Fruit fly (Drosophila melanogaster) whole organism, embryonic: ENCODE data around the gene CG12728.
A peak's percentile ranks its signal among the peaks of the same experiment; 100 is the strongest.

Experiments
- C15 ChIP-seq: fragments of 200-800 bp; sonication (Bioruptor generic); IDR thresholded peaks from 3 replicates; pipeline ENCODE4 v1.3.6; 2022; ENCODE audit warnings: missing biosample characterization, missing genetic modification characterization
- CG10431 ChIP-seq: fragments of 200-800 bp; sonication (Bioruptor generic); optimal IDR thresholded peaks from 3 replicates; lab custom pipeline; 2018; ENCODE audit warnings: missing biosample characterization, mild to moderate bottlenecking, missing genetic modification characterization
- CG10543 ChIP-seq: fragments of 200-800 bp; sonication (Bioruptor generic); optimal IDR thresholded peaks from 3 replicates; lab custom pipeline; 2017; ENCODE audit warnings: missing biosample characterization, mild to moderate bottlenecking, missing genetic modification characterization, moderate library complexity
- CG12071 ChIP-seq: fragments of 200-800 bp; sonication (Bioruptor generic); optimal IDR thresholded peaks from 3 replicates; lab custom pipeline; 2018; ENCODE audit warnings: missing biosample characterization, mild to moderate bottlenecking, missing genetic modification characterization
- CG12104 ChIP-seq: fragments of 200-800 bp; sonication (Bioruptor generic); optimal IDR thresholded peaks from 3 replicates; lab custom pipeline; 2016; ENCODE audit warnings: missing biosample characterization, missing genetic modification characterization
- CG12219 ChIP-seq: fragments of 200-800 bp; sonication (Bioruptor generic); optimal IDR thresholded peaks from 3 replicates; lab custom pipeline; 2018; ENCODE audit warnings: missing biosample characterization, mild to moderate bottlenecking, missing genetic modification characterization
- CG12744 ChIP-seq: fragments of 200-800 bp; sonication (Bioruptor generic); optimal IDR thresholded peaks from 2 replicates; lab custom pipeline; 2016; ENCODE audit warnings: missing biosample characterization, missing genetic modification characterization
- CG14014 ChIP-seq: fragments of 200-800 bp; sonication (Bioruptor generic); IDR thresholded peaks from 2 replicates; pipeline ENCODE4 v1.3.6; 2022; ENCODE audit warnings: missing biosample characterization, missing genetic modification characterization
- CG15073 ChIP-seq: fragments of 200-800 bp; sonication (Bioruptor generic); optimal IDR thresholded peaks from 2 replicates; lab custom pipeline; 2016; ENCODE audit warnings: missing biosample characterization, missing genetic modification characterization
- CG16779 ChIP-seq: fragments of 200-800 bp; sonication (Bioruptor generic); IDR thresholded peaks from 2 replicates; pipeline ENCODE4 v1.3.6; 2022; ENCODE audit warnings: missing biosample characterization, missing genetic modification characterization
- CG17361 ChIP-seq: fragments of 200-800 bp; sonication (Bioruptor generic); IDR thresholded peaks from 3 replicates; pipeline ENCODE4 v1.3.6; 2022; ENCODE audit warnings: missing biosample characterization, missing genetic modification characterization
- CG2712 ChIP-seq: fragments of 200-800 bp; optimal IDR thresholded peaks from 3 replicates; lab custom pipeline; 2019; ENCODE audit warnings: missing biosample characterization, mild to moderate bottlenecking, missing genetic modification characterization, moderate library complexity
- CG2889 ChIP-seq: fragments of 200-800 bp; sonication (Bioruptor generic); IDR thresholded peaks from 3 replicates; pipeline ENCODE4 v1.3.6; 2022; ENCODE audit warnings: missing biosample characterization, missing genetic modification characterization
- CG4730 ChIP-seq: fragments of 200-800 bp; sonication (Bioruptor generic); IDR thresholded peaks from 2 replicates; pipeline ENCODE4 v1.3.6; 2022; ENCODE audit warnings: missing biosample characterization, missing genetic modification characterization
- CG5180 ChIP-seq: fragments of 200-800 bp; sonication (Bioruptor generic); optimal IDR thresholded peaks from 3 replicates; lab custom pipeline; 2017; ENCODE audit warnings: missing biosample characterization, missing genetic modification characterization, mild to moderate bottlenecking, moderate library complexity, missing genetic modification reagents
- CG6254 ChIP-seq: fragments of 200-800 bp; sonication (Bioruptor generic); optimal IDR thresholded peaks from 3 replicates; lab custom pipeline; 2017; ENCODE audit warnings: mild to moderate bottlenecking, missing biosample characterization, missing genetic modification reagents, missing genetic modification characterization
- CG6683 ChIP-seq: fragments of 200-800 bp; sonication (Bioruptor generic); optimal IDR thresholded peaks from 2 replicates; lab custom pipeline; 2017; ENCODE audit warnings: missing biosample characterization, mild to moderate bottlenecking, missing genetic modification characterization, missing genetic modification reagents
- CG7963 ChIP-seq: fragments of 200-800 bp; sonication (Bioruptor generic); IDR thresholded peaks from 3 replicates; pipeline ENCODE4 v1.3.6; 2022; ENCODE audit warnings: missing biosample characterization, missing genetic modification characterization; ENCODE audit not compliant: partially characterized antibody
- CG8388 ChIP-seq: fragments of 200-800 bp; sonication (Bioruptor generic); optimal IDR thresholded peaks from 2 replicates; lab custom pipeline; 2019; ENCODE audit warnings: missing biosample characterization, mild to moderate bottlenecking, missing genetic modification characterization, moderate library complexity
- CG8944 ChIP-seq: fragments of 200-800 bp; sonication (Bioruptor generic); optimal IDR thresholded peaks from 3 replicates; lab custom pipeline; 2016; ENCODE audit warnings: missing biosample characterization, missing genetic modification characterization
- CG9797 ChIP-seq: fragments of 200-800 bp; sonication (Bioruptor generic); optimal IDR thresholded peaks from 3 replicates; lab custom pipeline; 2018; ENCODE audit warnings: missing biosample characterization, mild to moderate bottlenecking, missing genetic modification characterization
- CoRest ChIP-seq: fragments of 200-800 bp; sonication (Bioruptor generic); optimal IDR thresholded peaks from 3 replicates; lab custom pipeline; 2018; ENCODE audit warnings: missing biosample characterization, mild to moderate bottlenecking, missing genetic modification characterization, moderate library complexity
- Doc2 ChIP-seq: fragments of 200-800 bp; sonication (Bioruptor generic); IDR thresholded peaks from 2 replicates; pipeline ENCODE4 v1.3.6; 2022; ENCODE audit warnings: missing biosample characterization, missing genetic modification characterization
- H15 ChIP-seq: fragments of 200-800 bp; sonication (Bioruptor generic); IDR thresholded peaks from 3 replicates; pipeline ENCODE4 v1.3.6; 2022; ENCODE audit warnings: missing biosample characterization, missing genetic modification characterization
- HLHmδ ChIP-seq: fragments of 200-800 bp; sonication (Bioruptor generic); optimal IDR thresholded peaks from 2 replicates; lab custom pipeline; 2018; ENCODE audit warnings: missing biosample characterization, mild to moderate bottlenecking, missing genetic modification characterization, moderate library complexity
- Neu2 ChIP-seq: fragments of 200-800 bp; sonication (Bioruptor generic); optimal IDR thresholded peaks from 3 replicates; lab custom pipeline; 2016; ENCODE audit warnings: missing biosample characterization, missing genetic modification characterization, borderline replicate concordance
- Sry-β ChIP-seq: fragments of 200-800 bp; sonication (Bioruptor generic); optimal IDR thresholded peaks from 2 replicates; lab custom pipeline; 2018; ENCODE audit warnings: missing biosample characterization, mild to moderate bottlenecking, missing genetic modification characterization, moderate library complexity
- TFAM ChIP-seq: fragments of 200-800 bp; sonication (Bioruptor generic); optimal IDR thresholded peaks from 2 replicates; lab custom pipeline; 2017; ENCODE audit warnings: missing biosample characterization, missing genetic modification characterization, inconsistent platforms
- Taf1 ChIP-seq: fragments of 200-800 bp; sonication (Bioruptor generic); IDR thresholded peaks from 2 replicates; pipeline ENCODE4 v1.3.6; 2022; ENCODE audit warnings: missing biosample characterization, missing genetic modification characterization
- Trl ChIP-seq, 3 experiments: fragments of >200 bp in 2 of 3; fragments of 200-800 bp in 1 of 3; sonication (Bioruptor generic) in 1 of 3; optimal IDR thresholded peaks; 2 replicates in 1 of 3; 3 replicates in 2 of 3; lab custom pipeline; 2016 to 2017; ENCODE audit warnings: missing biosample characterization in 1 of 3, missing genetic modification characterization in 1 of 3
- crc ChIP-seq: fragments of 200-800 bp; sonication (Bioruptor generic); optimal IDR thresholded peaks from 2 replicates; lab custom pipeline; 2016; ENCODE audit warnings: missing biosample characterization, missing genetic modification characterization
- da ChIP-seq: fragments of 200-800 bp; sonication (Bioruptor generic); optimal IDR thresholded peaks from 2 replicates; lab custom pipeline; 2016; ENCODE audit warnings: missing biosample characterization, missing genetic modification characterization
- exex ChIP-seq: fragments of 200-800 bp; sonication (Bioruptor generic); optimal IDR thresholded peaks from 4 replicates; lab custom pipeline; 2018; ENCODE audit warnings: missing biosample characterization, mild to moderate bottlenecking, missing genetic modification characterization, moderate library complexity
- fd96Cb ChIP-seq: fragments of 200-800 bp; sonication (Bioruptor generic); optimal IDR thresholded peaks from 2 replicates; lab custom pipeline; 2018; ENCODE audit warnings: missing biosample characterization, mild to moderate bottlenecking, missing genetic modification characterization, moderate library complexity
- fru ChIP-seq: fragments of >200 bp; optimal IDR thresholded peaks from 2 replicates; lab custom pipeline; 2017
- gsb ChIP-seq: fragments of 200-800 bp; sonication (Bioruptor generic); IDR thresholded peaks from 2 replicates; pipeline ENCODE4 v1.3.6; 2022; ENCODE audit warnings: missing biosample characterization, missing genetic modification characterization
- nau ChIP-seq: fragments of 200-800 bp; sonication (Bioruptor generic); optimal IDR thresholded peaks from 3 replicates; lab custom pipeline; 2017; ENCODE audit warnings: missing biosample characterization, mild to moderate bottlenecking, missing genetic modification characterization, missing genetic modification reagents
- pan ChIP-seq, 4 experiments: fragments of >200 bp in 3 of 4; fragments of 200-800 bp in 1 of 4; sonication (Bioruptor generic) in 1 of 4; optimal IDR thresholded peaks in 3 of 4; IDR thresholded peaks in 1 of 4; 2 replicates each; pipeline versions ENCODE4 v1.3.6 to Lab custom; 2017 to 2022; ENCODE audit warnings: missing biosample characterization in 2 of 4, missing genetic modification characterization in 2 of 4, mixed read lengths in 1 of 4
- pros ChIP-seq: fragments of 200-800 bp; sonication (Bioruptor generic); optimal IDR thresholded peaks from 3 replicates; lab custom pipeline; 2019; ENCODE audit warnings: missing biosample characterization, mild to moderate bottlenecking, missing genetic modification characterization, moderate library complexity
- repo ChIP-seq: fragments of 200-800 bp; sonication (Bioruptor generic); optimal IDR thresholded peaks from 2 replicates; lab custom pipeline; 2016; ENCODE audit warnings: missing biosample characterization, missing genetic modification characterization
- sim ChIP-seq: fragments of 200-800 bp; sonication (Bioruptor generic); IDR thresholded peaks from 2 replicates; pipeline ENCODE4 v1.3.6; 2022; ENCODE audit warnings: missing biosample characterization, missing genetic modification characterization
- sna ChIP-seq: fragments of 200-800 bp; sonication (Bioruptor generic); IDR thresholded peaks from 2 replicates; pipeline ENCODE4 v1.3.6; 2022; ENCODE audit warnings: missing biosample characterization, missing genetic modification characterization; ENCODE audit not compliant: partially characterized antibody
- tll ChIP-seq, 2 experiments: fragments of 200-800 bp in 1 of 2; fragments of >200 bp in 1 of 2; sonication (Bioruptor generic) in 1 of 2; optimal IDR thresholded peaks; 2 replicates each; lab custom pipeline; 2017 to 2019; ENCODE audit warnings: missing biosample characterization in 2 of 2, missing genetic modification characterization in 2 of 2, mild to moderate bottlenecking in 1 of 2, moderate library complexity in 1 of 2
- unpg ChIP-seq: fragments of 200-800 bp; sonication (Bioruptor generic); optimal IDR thresholded peaks from 3 replicates; lab custom pipeline; 2018; ENCODE audit warnings: missing biosample characterization, mild to moderate bottlenecking, missing genetic modification characterization, moderate library complexity
- vfl ChIP-seq: fragments of 200-800 bp; sonication (Bioruptor generic); optimal IDR thresholded peaks from 2 replicates; lab custom pipeline; 2016; ENCODE audit warnings: missing biosample characterization, missing genetic modification characterization
- wek ChIP-seq: fragments of 200-800 bp; sonication (Bioruptor generic); optimal IDR thresholded peaks from 3 replicates; lab custom pipeline; 2018; ENCODE audit warnings: missing biosample characterization, mild to moderate bottlenecking, missing genetic modification characterization, moderate library complexity
- zfh1 ChIP-seq: fragments of 200-800 bp; sonication (Bioruptor generic); IDR thresholded peaks from 3 replicates; pipeline ENCODE4 v1.3.6; 2022; ENCODE audit warnings: missing biosample characterization, missing genetic modification characterization

Gene CG12728

dm6 chrX:5895821-5896550 is 46.4 kb upstream of the CG12728 start (continued):
- TF ChIP-seq exex (tag; lab: Kevin White, UChicago) (no peak), da (GFP tag; lab: Kevin White, UChicago) (peak; percentile 22), CG10431 (GFP tag; lab: Kevin White, UChicago) (peak; percentile 76), CG12104 (GFP tag; lab: Kevin White, UChicago) (peak; percentile 75), fru (lab: Kevin White, UChicago) (no peak), CG12744 (GFP tag; lab: Kevin White, UChicago) (peak; percentile 73), CG2712 (tag; lab: Kevin White, UChicago) (peak; percentile 92), Doc2 (GFP tag; lab: Robert Waterston, UW) (peak; percentile 39; the same call in 1 of the 2 replicates), C15 (GFP tag; lab: Robert Waterston, UW) (peak; percentile 64; the same call in 1 of the 3 replicates), vfl (peak; percentile 42), CoRest (tag; lab: Kevin White, UChicago) (peak; percentile 81), sim (GFP tag; lab: Robert Waterston, UW) (peak; percentile 92), gsb (peak; percentile 69), CG6683 (peak; percentile 57), CG6254 (GFP tag; lab: Kevin White, UChicago) (peak; percentile 92), CG15073 (GFP tag; lab: Kevin White, UChicago) (peak; percentile 63), fd96Cb (peak; percentile 92), CG5180 (GFP tag; lab: Kevin White, UChicago) (peak; percentile 80), pan (optimal IDR thresholded peaks at IDR 0.05; lab: Kevin White, UChicago) (no peak), pan (GFP tag; optimal IDR thresholded peaks at IDR 0.05 in 1 of 2, IDR thresholded peaks at IDR 0.05 in 1 of 2) (peak in 1 of 2 experiments; percentile 92), wek (peak; percentile 77), crc (GFP tag; lab: Kevin White, UChicago) (peak; percentile 78), CG7963 (no peak), CG10543 (GFP tag; lab: Kevin White, UChicago) (no peak), CG12071 (GFP tag; lab: Kevin White, UChicago) (peak; percentile 90), Neu2 (GFP tag; lab: Kevin White, UChicago) (no peak), Sry-β (peak; percentile 32), tll (GFP tag; optimal IDR thresholded peaks at IDR 0.05; lab: Kevin White, UChicago) (no peak), Trl (optimal IDR thresholded peaks at IDR 0.05; lab: Kevin White, UChicago) (no peak), Trl (GFP tag; optimal IDR thresholded peaks at IDR 0.05; lab: Kevin White, UChicago) (peak; percentile 84), H15 (peak; percentile 91), Taf1 (peak; percentile 84), CG14014 (GFP tag; lab: Robert Waterston, UW) (peak; percentile 90), nau (GFP tag; lab: Kevin White, UChicago) (peak; percentile 85), CG9797 (GFP tag; lab: Kevin White, UChicago) (peak; percentile 19), CG16779 (GFP tag; lab: Robert Waterston, UW) (peak; percentile 71; the same call in 1 of the 2 replicates), CG8944 (GFP tag; lab: Kevin White, UChicago) (peak; percentile 88), unpg (GFP tag; lab: Kevin White, UChicago) (peak; percentile 93), CG17361 (GFP tag; lab: Robert Waterston, UW) (peak; percentile 90), repo (GFP tag; lab: Kevin White, UChicago) (peak; percentile 93), CG2889 (GFP tag; lab: Robert Waterston, UW) (peak; percentile 78; the same call in 2 of the 3 replicates), pros (GFP tag; lab: Kevin White, UChicago) (no peak), CG4730 (peak; percentile 78), TFAM (peak; percentile 64), sna (no peak), CG12219 (GFP tag; lab: Kevin White, UChicago) (peak; percentile 90), zfh1 (GFP tag; lab: Robert Waterston, UW) (peak; percentile 96), HLHmδ (GFP tag; lab: Kevin White, UChicago) (no peak), CG8388 (GFP tag; lab: Kevin White, UChicago) (peak; percentile 89)
